Fruit fly (Drosophila melanogaster): ENCODE results near the gene Ir85a.

The Ir85a gene

dm6 chr3R:8809712-8810111, 15.2 kb downstream of the Ir85a start (continued):
- TF ChIP-seq CG8290 (GFP tag; optimal IDR thresholded peaks at IDR 0.05) (no peak), CG8290 (tag; optimal IDR thresholded peaks at IDR 0.05) (peak in 1 of 2 experiments; percentile 24), CG31388 (GFP tag; optimal IDR thresholded peaks at IDR 0.05) (no peak), CG11560 (tag; IDR thresholded peaks at IDR 0.05) (no peak), CG8089 (GFP tag; optimal IDR thresholded peaks at IDR 0.05) (no peak), CG6689 (GFP tag; IDR thresholded peaks at IDR 0.05) (no peak), CG13123 (GFP tag; optimal IDR thresholded peaks at IDR 0.05) (no peak), ac (GFP tag; optimal IDR thresholded peaks at IDR 0.05) (no peak), CG4424 (GFP tag; optimal IDR thresholded peaks at IDR 0.05) (no peak), BtbVII (GFP tag; optimal IDR thresholded peaks at IDR 0.05) (no peak), tup (GFP tag; optimal IDR thresholded peaks at IDR 0.05) (no peak), CG14965 (GFP tag; optimal IDR thresholded peaks at IDR 0.05; ENCODE audit: borderline replicate concordance) (no peak), Sin3A (optimal IDR thresholded peaks at IDR 0.05) (no peak), CG43689 (GFP tag; IDR thresholded peaks at IDR 0.05) (no peak), z (GFP tag; IDR thresholded peaks at IDR 0.05) (no peak), CHES-1-like (GFP tag; optimal IDR thresholded peaks at IDR 0.05) (no peak), CG31365 (tag; optimal IDR thresholded peaks at IDR 0.05) (no peak), az2 (GFP tag; optimal IDR thresholded peaks at IDR 0.05) (no peak), YL-1 (GFP tag; optimal IDR thresholded peaks at IDR 0.05) (no peak), CG7745 (tag; optimal IDR thresholded peaks at IDR 0.05) (no peak), row (GFP tag; IDR thresholded peaks at IDR 0.05) (no peak), Dbx (GFP tag; IDR thresholded peaks at IDR 0.05) (no peak), yki (optimal IDR thresholded peaks at IDR 0.05) (no peak), Eip74EF (GFP tag; optimal IDR thresholded peaks at IDR 0.05) (no peak), Kr (GFP tag; optimal IDR thresholded peaks at IDR 0.05) (no peak), B-H2 (GFP tag; optimal IDR thresholded peaks at IDR 0.05) (peak; percentile 16), gcm2 (GFP tag; optimal IDR thresholded peaks at IDR 0.05) (no peak), CG17829 (tag; optimal IDR thresholded peaks at IDR 0.05) (no peak), Bteb2 (GFP tag; optimal IDR thresholded peaks at IDR 0.05) (no peak)

dm6 chr3R:8810397-8811184, 16.1 kb downstream of the Ir85a start:
- TF ChIP-seq btn (GFP tag; optimal IDR thresholded peaks at IDR 0.05) (peak; percentile 80), insv (GFP tag; optimal IDR thresholded peaks at IDR 0.05) (peak in 1 of 2 experiments; percentile 66), lmd (GFP tag; IDR thresholded peaks at IDR 0.05) (peak; percentile 64; the same call in 1 of the 2 replicates), CG5953 (GFP tag; IDR thresholded peaks at IDR 0.05) (peak; percentile 76), org-1 (GFP tag; optimal IDR thresholded peaks at IDR 0.05) (peak; percentile 91), Nf-YA (GFP tag; IDR thresholded peaks at IDR 0.05) (peak; percentile 70), CG13296 (GFP tag; optimal IDR thresholded peaks at IDR 0.05) (peak; percentile 94), fd102C (GFP tag; optimal IDR thresholded peaks at IDR 0.05) (peak; percentile 86), Dek (tag; optimal IDR thresholded peaks at IDR 0.05) (peak; percentile 65), dmrt11E (tag; optimal IDR thresholded peaks at IDR 0.05) (peak; percentile 77), CG4730 (GFP tag; IDR thresholded peaks at IDR 0.05) (peak; percentile 19; the same call in 1 of the 2 replicates), CG15011 (GFP tag; optimal IDR thresholded peaks at IDR 0.05) (peak; percentile 81), ewg (GFP tag; optimal IDR thresholded peaks at IDR 0.05) (peak; percentile 74), h (optimal IDR thresholded peaks at IDR 0.05) (no peak), ash1 (GFP tag; optimal IDR thresholded peaks at IDR 0.05) (peak; percentile 99), CG16779 (GFP tag; IDR thresholded peaks at IDR 0.05) (peak; percentile 81), CG11247 (GFP tag; IDR thresholded peaks at IDR 0.05) (peak; percentile 35; the same call in 1 of the 2 replicates), CG11398 (GFP tag; optimal IDR thresholded peaks at IDR 0.05) (peak; percentile 90), Bdp1 (GFP tag; optimal IDR thresholded peaks at IDR 0.05) (peak; percentile 82), CG7839 (tag; optimal IDR thresholded peaks at IDR 0.05) (peak; percentile 75), kah (GFP tag; optimal IDR thresholded peaks at IDR 0.05) (peak; percentile 78), Kr (GFP tag; optimal IDR thresholded peaks at IDR 0.05) (peak; percentile 95), CG7271 (tag; optimal IDR thresholded peaks at IDR 0.05) (no peak), Elba2 (GFP tag; optimal IDR thresholded peaks at IDR 0.05) (no peak)

Measured in whole organism, embryonic.